Fruit fly (Drosophila melanogaster) whole organism, adult: ENCODE results near the gene moi.

Experiments used
- CG11617 ChIP-seq: fragments of 200-800 bp; sonication (Bioruptor generic); optimal IDR thresholded peaks from 2 replicates; lab custom pipeline; 2017; ENCODE audit warnings: mild to moderate bottlenecking, missing biosample characterization, missing genetic modification reagents, missing genetic modification characterization
- CG12768 ChIP-seq: fragments of 200-800 bp; sonication (Bioruptor generic); optimal IDR thresholded peaks from 2 replicates; lab custom pipeline; 2017; ENCODE audit warnings: missing biosample characterization, missing genetic modification characterization, mild to moderate bottlenecking, moderate library complexity, missing genetic modification reagents
- CG14711 ChIP-seq: fragments of 200-800 bp; sonication (Bioruptor generic); optimal IDR thresholded peaks from 2 replicates; lab custom pipeline; 2018; ENCODE audit warnings: missing biosample characterization, mild to moderate bottlenecking, missing genetic modification characterization, moderate library complexity
- CG1620 ChIP-seq: fragments of 200-800 bp; sonication (Bioruptor generic); optimal IDR thresholded peaks from 2 replicates; lab custom pipeline; 2016; ENCODE audit warnings: missing biosample characterization, missing genetic modification characterization
- CG33017 ChIP-seq: fragments of 200-800 bp; sonication (Bioruptor generic); optimal IDR thresholded peaks from 2 replicates; lab custom pipeline; 2018; ENCODE audit warnings: missing biosample characterization, mild to moderate bottlenecking, missing genetic modification characterization, moderate library complexity
- CG5204 ChIP-seq: fragments of 200-800 bp; sonication (Bioruptor generic); optimal IDR thresholded peaks from 2 replicates; lab custom pipeline; 2016; ENCODE audit warnings: missing biosample characterization, missing genetic modification characterization
- CG7045 ChIP-seq: fragments of 200-800 bp; sonication (Bioruptor generic); optimal IDR thresholded peaks from 2 replicates; lab custom pipeline; 2017; ENCODE audit warnings: missing biosample characterization, mild to moderate bottlenecking, missing genetic modification characterization
- CG7101 ChIP-seq: fragments of 200-800 bp; sonication (Bioruptor generic); optimal IDR thresholded peaks from 2 replicates; lab custom pipeline; 2018; ENCODE audit warnings: missing biosample characterization, mild to moderate bottlenecking, missing genetic modification characterization, moderate library complexity
- Clk ChIP-seq: fragments of 200-800 bp; sonication (Bioruptor generic); optimal IDR thresholded peaks from 2 replicates; lab custom pipeline; 2017; ENCODE audit warnings: missing biosample characterization, missing genetic modification characterization
- Crg-1 ChIP-seq: fragments of 200-800 bp; sonication (Bioruptor generic); optimal IDR thresholded peaks from 2 replicates; lab custom pipeline; 2016; ENCODE audit warnings: missing biosample characterization, missing genetic modification characterization
- Hr96 ChIP-seq: fragments of 200-800 bp; sonication (Bioruptor generic); optimal IDR thresholded peaks from 2 replicates; lab custom pipeline; 2016; ENCODE audit warnings: missing biosample characterization, missing genetic modification characterization
- Mnt ChIP-seq: fragments of 200-800 bp; sonication (Bioruptor generic); optimal IDR thresholded peaks from 2 replicates; lab custom pipeline; 2016; ENCODE audit warnings: missing biosample characterization, mild to moderate bottlenecking, missing genetic modification characterization
- bab1 ChIP-seq: fragments of 200-800 bp; sonication (Bioruptor generic); optimal IDR thresholded peaks from 3 replicates; lab custom pipeline; 2019; ENCODE audit warnings: missing biosample characterization, mild to moderate bottlenecking, missing genetic modification characterization, moderate library complexity
- cic ChIP-seq: fragments of 200-800 bp; sonication (Bioruptor generic); optimal IDR thresholded peaks from 2 replicates; lab custom pipeline; 2017; ENCODE audit warnings: missing biosample characterization, mild to moderate bottlenecking, missing genetic modification characterization, moderate library complexity
- cnc ChIP-seq, 2 experiments: fragments of >200 bp; optimal IDR thresholded peaks; 2 replicates each; lab custom pipeline; 2017
- kay ChIP-seq: fragments of 200-800 bp; sonication (Bioruptor generic); peaks from one replicate; lab custom pipeline; 2016; ENCODE audit warnings: missing biosample characterization, missing genetic modification characterization, borderline replicate concordance
- ovo ChIP-seq: fragments of 200-800 bp; sonication (Bioruptor generic); optimal IDR thresholded peaks from 2 replicates; lab custom pipeline; 2016; ENCODE audit warnings: missing biosample characterization, missing genetic modification characterization
- pad ChIP-seq: fragments of 200-800 bp; sonication (Bioruptor generic); optimal IDR thresholded peaks from 3 replicates; lab custom pipeline; 2017; ENCODE audit warnings: missing biosample characterization, missing genetic modification characterization, mild to moderate bottlenecking, moderate library complexity, missing genetic modification reagents
- tj ChIP-seq: fragments of 200-800 bp; sonication (Bioruptor generic); optimal IDR thresholded peaks from 3 replicates; lab custom pipeline; 2017; ENCODE audit warnings: missing biosample characterization, mild to moderate bottlenecking, missing genetic modification characterization, moderate library complexity
- toe ChIP-seq: fragments of 200-800 bp; sonication (Bioruptor generic); optimal IDR thresholded peaks from 2 replicates; lab custom pipeline; 2016; ENCODE audit warnings: missing biosample characterization, missing genetic modification characterization

Gene moi

DNA sequence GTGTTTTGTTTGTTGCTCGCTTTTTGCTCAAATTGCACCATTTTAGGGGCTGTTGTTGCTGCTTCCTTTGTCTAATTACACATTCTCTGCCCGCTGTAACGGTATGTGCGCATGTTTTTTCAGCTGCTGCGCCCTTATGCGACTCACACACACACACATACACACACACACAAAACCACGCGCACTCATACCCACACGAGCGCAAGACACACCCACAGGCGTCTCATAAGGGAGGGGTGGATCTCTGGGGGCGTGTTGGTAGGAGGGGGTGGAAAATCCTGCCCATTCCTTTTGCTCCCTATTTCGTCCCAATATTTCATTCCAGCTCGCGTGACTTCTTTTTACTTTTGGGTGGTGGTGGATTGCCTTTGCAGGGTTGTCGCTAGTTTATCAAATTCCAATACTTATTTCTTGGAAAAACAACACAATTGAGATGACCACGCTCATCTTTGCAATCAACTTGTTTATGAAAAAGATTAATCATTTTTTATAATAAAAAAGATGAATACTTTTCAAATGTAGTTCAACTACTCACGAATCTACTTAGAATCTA, 10.2 kb upstream of the moi start:
- TF ChIP-seq Clk (GFP tag; lab: Kevin White, UChicago): no peak
- TF ChIP-seq Crg-1 (GFP tag; lab: Kevin White, UChicago): no peak
- TF ChIP-seq ovo (GFP tag; lab: Kevin White, UChicago): peak; percentile 73
- TF ChIP-seq CG1620 (GFP tag; lab: Kevin White, UChicago): no peak
- peak; percentile 73 for TF ChIP-seq kay (GFP tag; lab: Kevin White, UChicago)
- no peak for TF ChIP-seq bab1 (GFP tag; lab: Kevin White, UChicago)
- peak; percentile 80 for TF ChIP-seq CG14711 (tag; lab: Kevin White, UChicago)

DNA sequence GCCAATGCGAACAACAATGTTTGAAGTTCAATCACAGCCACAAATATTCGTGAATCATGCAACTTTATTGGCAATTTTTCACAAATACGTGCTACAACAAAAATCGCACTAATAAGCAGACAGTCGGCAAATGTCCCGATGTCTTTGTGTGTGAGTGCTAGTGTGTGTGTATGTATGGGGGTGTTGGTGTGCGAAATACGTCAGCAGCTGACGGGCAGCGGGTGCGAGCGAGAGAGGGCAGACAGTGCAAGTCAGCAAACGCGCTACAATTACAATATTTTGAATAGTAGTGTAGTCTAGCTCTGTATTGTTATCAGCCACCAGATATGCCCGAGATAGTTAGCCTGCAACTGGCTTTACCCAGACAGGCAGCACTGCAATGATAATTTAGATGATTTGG, 9.3 kb upstream of the moi start:
- TF ChIP-seq cic: peak; percentile 84
- TF ChIP-seq CG14711 (tag; lab: Kevin White, UChicago): no peak
- TF ChIP-seq bab1 (GFP tag; lab: Kevin White, UChicago): peak; percentile 19
- no peak for TF ChIP-seq ovo (GFP tag; lab: Kevin White, UChicago)
- no peak for TF ChIP-seq CG5204
- TF ChIP-seq cnc (optimal IDR thresholded peaks at IDR 0.05; lab: Kevin White, UChicago): peak in 1 of 2 experiments; percentile 83
- peak; percentile 95 for TF ChIP-seq tj
- peak; percentile 68 for TF ChIP-seq CG12768 (GFP tag; lab: Kevin White, UChicago)
- no peak for TF ChIP-seq Hr96 (GFP tag; lab: Kevin White, UChicago)
- no peak for TF ChIP-seq CG7101 (tag; lab: Kevin White, UChicago)
- TF ChIP-seq CG7045: no peak

DNA sequence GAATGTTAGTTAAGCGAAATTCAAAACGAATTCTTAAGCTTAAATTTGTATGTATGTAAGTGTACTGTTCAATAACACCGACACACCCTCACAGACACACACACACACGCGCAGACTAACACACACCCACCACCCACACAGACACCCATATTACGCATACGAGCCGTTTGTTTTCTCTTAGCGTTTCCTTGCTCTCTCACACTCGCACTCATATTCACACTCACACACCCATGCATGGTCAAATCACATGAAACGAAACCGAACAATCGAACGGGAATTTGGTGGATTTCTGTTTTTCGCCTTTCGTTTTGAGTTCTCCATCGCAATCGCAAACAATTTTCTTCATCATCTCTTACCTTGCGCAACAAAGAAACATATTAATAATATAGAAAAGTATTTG, 6.1 kb upstream of the moi start:
- no peak for TF ChIP-seq Mnt
- no peak for TF ChIP-seq Hr96 (GFP tag; lab: Kevin White, UChicago)
- no peak for TF ChIP-seq Crg-1 (GFP tag; lab: Kevin White, UChicago)
- TF ChIP-seq CG7101 (tag; lab: Kevin White, UChicago): no peak
- TF ChIP-seq CG7045: no peak
- TF ChIP-seq toe (GFP tag; lab: Kevin White, UChicago): no peak
- TF ChIP-seq cic: no peak
- no peak for TF ChIP-seq CG11617 (GFP tag; lab: Kevin White, UChicago)
- no peak for TF ChIP-seq CG12768 (GFP tag; lab: Kevin White, UChicago)
- no peak for TF ChIP-seq bab1 (GFP tag; lab: Kevin White, UChicago)
- TF ChIP-seq CG14711 (tag; lab: Kevin White, UChicago): no peak
- peak; percentile 43 for TF ChIP-seq ovo (GFP tag; lab: Kevin White, UChicago)
- TF ChIP-seq CG1620 (GFP tag; lab: Kevin White, UChicago): no peak
- peak; percentile 46 for TF ChIP-seq tj
- TF ChIP-seq kay (GFP tag; lab: Kevin White, UChicago): no peak
- no peak for TF ChIP-seq CG33017 (tag; lab: Kevin White, UChicago)
- no peak for TF ChIP-seq CG5204
- peak; percentile 19 for TF ChIP-seq pad (GFP tag; lab: Kevin White, UChicago)
- no peak for TF ChIP-seq Clk (GFP tag; lab: Kevin White, UChicago)
- TF ChIP-seq cnc (optimal IDR thresholded peaks at IDR 0.05; lab: Kevin White, UChicago): no peak

DNA sequence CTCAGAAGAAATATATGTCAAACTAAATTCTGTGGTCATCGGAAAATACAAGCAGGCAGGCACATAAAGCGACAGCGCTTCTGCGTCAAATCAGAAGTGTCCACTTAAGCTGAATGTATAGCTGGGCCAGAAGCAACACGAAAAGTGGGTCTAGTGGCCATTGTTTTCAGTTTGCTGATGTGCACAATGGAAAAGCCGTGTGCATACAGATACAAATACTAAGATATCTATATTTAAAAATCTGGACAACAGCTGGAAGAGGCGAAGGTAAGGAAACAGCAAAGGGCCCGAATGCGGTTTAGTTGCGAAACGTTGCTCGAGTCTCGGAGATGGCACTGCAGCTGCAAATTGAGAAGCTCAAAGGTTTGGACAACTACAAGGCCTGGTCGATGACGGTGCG, 4.5 kb upstream of the moi start, which contains the start of gene CG18598:
Gene CG18598 (plus strand): TSS at position 301 of the 400 bp plus-strand sequence.
- no peak for TF ChIP-seq Hr96 (GFP tag; lab: Kevin White, UChicago)
- TF ChIP-seq tj: peak; percentile 26

DNA sequence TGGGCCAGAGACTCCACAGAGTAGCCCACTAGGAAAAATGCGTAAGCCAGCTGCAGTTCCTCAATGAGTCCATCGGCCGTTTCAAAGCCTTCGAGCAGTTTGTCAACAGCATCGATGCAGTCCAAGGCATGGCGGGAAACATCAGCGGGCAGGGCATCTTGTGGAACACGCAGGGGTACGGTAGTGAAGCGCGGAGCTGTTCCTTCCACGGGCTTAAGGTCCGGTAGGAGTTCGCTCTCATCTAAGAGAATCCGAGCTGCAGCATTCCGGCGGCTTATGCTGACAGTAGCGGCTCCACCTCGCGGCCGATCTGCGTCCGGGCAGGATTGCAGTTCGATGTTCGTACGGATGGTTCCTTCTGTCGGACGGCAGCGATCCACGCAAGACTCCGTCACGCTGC, 3.5 kb upstream of the moi start:
- TF ChIP-seq CG7101 (tag; lab: Kevin White, UChicago): no peak
- no peak for TF ChIP-seq Crg-1 (GFP tag; lab: Kevin White, UChicago)
- no peak for TF ChIP-seq cic
- TF ChIP-seq CG11617 (GFP tag; lab: Kevin White, UChicago): no peak
- no peak for TF ChIP-seq CG5204
- TF ChIP-seq toe (GFP tag; lab: Kevin White, UChicago): no peak
- no peak for TF ChIP-seq ovo (GFP tag; lab: Kevin White, UChicago)
- no peak for TF ChIP-seq tj
- TF ChIP-seq CG12768 (GFP tag; lab: Kevin White, UChicago): no peak
- no peak for TF ChIP-seq CG33017 (tag; lab: Kevin White, UChicago)
- no peak for TF ChIP-seq CG14711 (tag; lab: Kevin White, UChicago)
- no peak for TF ChIP-seq Hr96 (GFP tag; lab: Kevin White, UChicago)
- no peak for TF ChIP-seq Mnt
- TF ChIP-seq kay (GFP tag; lab: Kevin White, UChicago): no peak
- no peak for TF ChIP-seq cnc (optimal IDR thresholded peaks at IDR 0.05; lab: Kevin White, UChicago)
- TF ChIP-seq CG7045: no peak
- TF ChIP-seq CG1620 (GFP tag; lab: Kevin White, UChicago): no peak

DNA sequence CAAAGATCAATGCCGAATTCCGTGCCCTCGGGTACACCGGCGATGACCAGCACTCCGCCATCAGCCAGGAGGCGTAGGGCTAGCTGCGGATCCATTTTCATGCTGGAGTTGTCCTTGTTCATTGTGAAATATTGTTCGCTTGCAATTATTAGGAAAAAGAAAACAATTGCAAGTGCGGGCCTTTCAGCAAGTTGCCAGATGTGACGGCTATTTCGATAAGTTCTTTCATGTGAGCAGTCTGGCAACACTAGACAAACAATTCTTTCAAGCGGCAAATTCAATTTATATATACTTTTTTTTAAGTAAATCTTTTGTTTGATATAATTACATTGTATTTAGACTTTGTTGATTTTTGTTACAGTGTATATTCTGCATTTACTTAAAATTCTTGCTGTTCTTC, 2.8 kb upstream of the moi start, which contains the start of gene CG12320:
Gene CG12320 (minus strand): TSS at position 157 of the 400 bp plus-strand sequence.
- TF ChIP-seq bab1 (GFP tag; lab: Kevin White, UChicago) (peak; percentile 45), CG12768 (GFP tag; lab: Kevin White, UChicago) (no peak)

DNA sequence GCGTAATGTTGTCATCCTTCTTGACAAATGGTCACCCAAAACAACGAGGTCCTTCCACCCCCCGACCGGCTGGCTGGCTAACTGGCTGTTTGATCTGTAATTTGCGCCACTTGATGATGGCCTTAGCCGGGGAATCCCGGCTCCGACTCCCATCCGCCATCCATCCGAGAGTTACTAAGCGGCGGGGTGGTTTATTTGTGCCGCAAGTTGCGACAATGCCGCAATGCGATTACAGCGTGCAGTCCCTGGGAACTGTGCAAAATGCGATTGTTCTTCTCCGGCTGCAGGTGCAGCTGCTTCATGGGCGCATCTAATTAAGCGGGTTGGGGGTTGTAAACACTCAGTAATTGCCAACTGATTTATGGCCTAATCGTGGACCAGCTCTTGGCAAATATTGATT, 4.7 kb downstream of the moi start:
- TF ChIP-seq CG5204: no peak
